Fruit fly (Drosophila melanogaster) whole organism: ENCODE data around the gene GC.
A peak's percentile ranks its signal among the peaks of the same experiment; 100 is the strongest.

Experiments
- CG8478 ChIP-seq: fragments of >200 bp; optimal IDR thresholded peaks from 2 replicates; lab custom pipeline; 2018; ENCODE audit warnings: inconsistent platforms
- Dll ChIP-seq: fragments of >200 bp; optimal IDR thresholded peaks from 2 replicates; lab custom pipeline; 2017
- EcR ChIP-seq, 2 experiments: fragments of >200 bp; optimal IDR thresholded peaks; 2 replicates each; lab custom pipeline; 2017; ENCODE audit warnings: missing biosample characterization in 2 of 2, missing genetic modification characterization in 2 of 2, missing genetic modification reagents in 2 of 2
- pan ChIP-seq: fragments of >200 bp; optimal IDR thresholded peaks from 2 replicates; lab custom pipeline; 2017
- psq ChIP-seq: fragments of >200 bp; optimal IDR thresholded peaks from 2 replicates; lab custom pipeline; 2017
- usp ChIP-seq: fragments of >200 bp; optimal IDR thresholded peaks from 2 replicates; lab custom pipeline; 2017; ENCODE audit warnings: missing biosample characterization, missing genetic modification characterization, mixed read lengths

The GC gene

dm6 chr3L:1590194-1590593 is 38.9 kb downstream of the GC start:
- TF ChIP-seq usp (GFP tag; lab: Kevin White, UChicago) (no peak), EcR (GFP tag; optimal IDR thresholded peaks at IDR 0.05; lab: Kevin White, UChicago) (no peak), CG8478 (lab: Kevin White, UChicago) (no peak), Dll (lab: Kevin White, UChicago) (no peak), pan (lab: Kevin White, UChicago) (no peak), psq (lab: Kevin White, UChicago) (no peak)

- TF ChIP-seq Dll (lab: Kevin White, UChicago) (no peak), pan (lab: Kevin White, UChicago) (no peak), usp (GFP tag; lab: Kevin White, UChicago) (no peak), psq (lab: Kevin White, UChicago) (no peak), CG8478 (lab: Kevin White, UChicago) (no peak)
These were observed 41.8 kb downstream of the GC start for dm6 chr3L:1587140-1587849.

dm6 chr3L:1586266-1587054 is 42.6 kb downstream of the GC start:
- TF ChIP-seq CG8478 (lab: Kevin White, UChicago) (no peak), Dll (lab: Kevin White, UChicago) (peak; percentile 99), usp (GFP tag; lab: Kevin White, UChicago) (no peak)

dm6 chr3L:1584781-1585180 is 44.3 kb downstream of the GC start:
- no peak for TF ChIP-seq pan (lab: Kevin White, UChicago)
- no peak for TF ChIP-seq Dll (lab: Kevin White, UChicago)
- no peak for TF ChIP-seq CG8478 (lab: Kevin White, UChicago)
- no peak for TF ChIP-seq usp (GFP tag; lab: Kevin White, UChicago)
- no peak for TF ChIP-seq psq (lab: Kevin White, UChicago)

- TF ChIP-seq usp (GFP tag; lab: Kevin White, UChicago) (no peak), Dll (lab: Kevin White, UChicago) (no peak), CG8478 (lab: Kevin White, UChicago) (no peak), pan (lab: Kevin White, UChicago) (no peak), psq (lab: Kevin White, UChicago) (no peak), EcR (GFP tag; optimal IDR thresholded peaks at IDR 0.05; lab: Kevin White, UChicago) (no peak)
These were observed 45.1 kb downstream of the GC start for dm6 chr3L:1584003-1584402.

- TF ChIP-seq Dll (lab: Kevin White, UChicago) (no peak), usp (GFP tag; lab: Kevin White, UChicago) (no peak), CG8478 (lab: Kevin White, UChicago) (no peak), pan (lab: Kevin White, UChicago) (no peak), EcR (GFP tag; optimal IDR thresholded peaks at IDR 0.05; lab: Kevin White, UChicago) (no peak), psq (lab: Kevin White, UChicago) (no peak)
These were observed 48.3 kb downstream of the GC start for dm6 chr3L:1580821-1581220.

dm6 chr3L:1580194-1580593 is 48.9 kb downstream of the GC start:
- TF ChIP-seq Dll (lab: Kevin White, UChicago) (no peak), psq (lab: Kevin White, UChicago) (no peak), CG8478 (lab: Kevin White, UChicago) (no peak), pan (lab: Kevin White, UChicago) (no peak), usp (GFP tag; lab: Kevin White, UChicago) (no peak)

dm6 chr3L:1579169-1579853 is 49.8 kb downstream of the GC start:
- TF ChIP-seq usp (GFP tag; lab: Kevin White, UChicago) (no peak), CG8478 (lab: Kevin White, UChicago) (no peak), EcR (GFP tag; optimal IDR thresholded peaks at IDR 0.05; lab: Kevin White, UChicago) (no peak), pan (lab: Kevin White, UChicago) (no peak), Dll (lab: Kevin White, UChicago) (no peak), psq (lab: Kevin White, UChicago) (no peak)

dm6 chr3L:1578391-1578948 is 50.6 kb downstream of the GC start:
- no peak for TF ChIP-seq pan (lab: Kevin White, UChicago)
- no peak for TF ChIP-seq usp (GFP tag; lab: Kevin White, UChicago)
- no peak for TF ChIP-seq psq (lab: Kevin White, UChicago)
- no peak for TF ChIP-seq Dll (lab: Kevin White, UChicago)

- TF ChIP-seq CG8478 (lab: Kevin White, UChicago) = no peak
- TF ChIP-seq psq (lab: Kevin White, UChicago) = no peak
- no peak for TF ChIP-seq usp (GFP tag; lab: Kevin White, UChicago)
- no peak for TF ChIP-seq Dll (lab: Kevin White, UChicago)
- TF ChIP-seq pan (lab: Kevin White, UChicago) = no peak
- no peak for TF ChIP-seq EcR (GFP tag; optimal IDR thresholded peaks at IDR 0.05; lab: Kevin White, UChicago)
These were observed 51.8 kb downstream of the GC start for dm6 chr3L:1577338-1577737.
